Worm (Caenorhabditis elegans) whole organism, L4 larva: Measurements from ENCODE around the gene C06E1.9.

ENCODE experiments used
- Y48G9A.11 ChIP-seq: fragments of 200-800 bp; sonication (Bioruptor generic); IDR thresholded peaks from 2 replicates; pipeline ENCODE4 v1.3.6; 2022; ENCODE audit warnings: missing genetic modification reagents, missing genetic modification characterization, missing compliant biosample characterization
- arid-1 ChIP-seq: fragments of 200-800 bp; sonication (Bioruptor generic); conservative IDR thresholded peaks from 2 replicates; pipeline ENCODE4 v1.3.6; 2022; ENCODE audit warnings: missing genetic modification reagents, missing genetic modification characterization, missing compliant biosample characterization
- dmd-9 ChIP-seq: fragments of 200-800 bp; sonication (Bioruptor generic); IDR thresholded peaks from 2 replicates; pipeline ENCODE4 v1.3.6; 2022; ENCODE audit warnings: missing genetic modification reagents, missing genetic modification characterization, missing compliant biosample characterization
- fkh-10 ChIP-seq: fragments of 150-350 bp; optimal IDR thresholded peaks from 2 replicates; lab custom pipeline; 2014; ENCODE audit warnings: missing biosample characterization, missing genetic modification reagents, missing genetic modification characterization
- mxl-3 ChIP-seq: fragments of 200-800 bp; sonication (Bioruptor generic); optimal IDR thresholded peaks from 2 replicates; lab custom pipeline; 2018; ENCODE audit warnings: mild to moderate bottlenecking, missing genetic modification characterization, missing compliant biosample characterization
- nhr-11 ChIP-seq: fragments of 150-350 bp; optimal IDR thresholded peaks from 2 replicates; lab custom pipeline; 2014; ENCODE audit warnings: missing biosample characterization, missing genetic modification characterization
- pha-4 ChIP-seq, 2 experiments: fragments of 150-350 bp in 1 of 2; fragments of 200-800 bp in 1 of 2; sonication (Bioruptor generic) in 1 of 2; IDR thresholded peaks in 1 of 2; optimal IDR thresholded peaks in 1 of 2; 2 replicates each; pipeline versions ENCODE4 v1.3.6 to Lab custom; 2014 to 2022; ENCODE audit warnings: missing genetic modification characterization in 2 of 2, missing genetic modification reagents in 2 of 2, missing biosample characterization in 1 of 2, missing compliant biosample characterization in 1 of 2
- skn-1 ChIP-seq: fragments of 150-350 bp; optimal IDR thresholded peaks from 2 replicates; lab custom pipeline; 2014; ENCODE audit warnings: missing biosample characterization, missing genetic modification characterization

DNA sequence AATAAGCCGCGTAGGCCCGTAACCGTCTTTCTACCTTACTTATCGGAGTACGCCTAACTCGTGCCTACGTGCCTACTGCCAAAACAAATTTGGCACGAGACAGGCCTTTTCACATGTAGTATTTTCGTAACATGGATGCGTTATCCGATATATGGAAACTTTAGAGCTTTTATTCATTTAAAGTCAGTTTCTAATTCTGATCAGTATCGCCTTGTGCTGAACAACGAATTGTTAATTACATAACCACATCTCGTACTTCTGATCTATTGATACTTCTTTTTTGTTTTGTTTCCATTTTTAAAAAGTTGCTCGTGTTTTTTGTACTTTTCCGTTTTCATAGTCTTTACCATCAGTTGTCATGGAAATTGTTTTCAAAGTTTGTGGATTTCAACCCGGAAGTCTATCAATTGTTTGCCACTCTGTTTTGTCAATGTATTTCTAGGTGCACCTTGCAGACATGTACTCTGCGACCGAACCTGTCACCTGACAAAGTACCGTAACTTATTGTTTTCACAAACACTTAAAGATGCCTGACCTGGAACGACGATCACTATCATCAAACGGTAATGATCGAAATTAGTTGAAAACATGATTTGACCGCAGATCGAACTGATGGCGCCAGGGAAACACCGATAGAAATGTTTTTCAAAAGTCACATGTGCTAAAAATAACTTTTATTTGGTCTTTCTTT is 48.2 kb upstream of the C06E1.9 start:
- TF ChIP-seq dmd-9 (GFP tag; lab: Robert Waterston, UW): no peak
- no peak for TF ChIP-seq pha-4 (GFP tag; IDR thresholded peaks at IDR 0.05; lab: Robert Waterston, UW)
- TF ChIP-seq pha-4 (tag; optimal IDR thresholded peaks at IDR 0.05; lab: Kevin White, UChicago): no peak
- no peak for TF ChIP-seq fkh-10 (GFP tag; lab: Kevin White, UChicago)
- no peak for TF ChIP-seq skn-1 (tag; lab: Kevin White, UChicago)
- TF ChIP-seq arid-1: no peak
- TF ChIP-seq mxl-3 (GFP tag; lab: Kevin White, UChicago): no peak
- no peak for TF ChIP-seq Y48G9A.11 (GFP tag; lab: Robert Waterston, UW)
- TF ChIP-seq nhr-11: no peak
